Worm (Caenorhabditis elegans): Measurements from ENCODE around the gene W08A12.3.

- TF ChIP-seq hlh-15 (tag; optimal IDR thresholded peaks at IDR 0.05) (no peak), ceh-9 (tag; optimal IDR thresholded peaks at IDR 0.05) (no peak), pag-3 (tag; optimal IDR thresholded peaks at IDR 0.05; ENCODE audit: borderline replicate concordance) (no peak), gmeb-2 (tag; optimal IDR thresholded peaks at IDR 0.05) (no peak), sox-4 (tag; optimal IDR thresholded peaks at IDR 0.05) (no peak), lin-11 (tag; optimal IDR thresholded peaks at IDR 0.05) (no peak), ama-1 (optimal IDR thresholded peaks at IDR 0.05) (no peak), pha-4 (tag; optimal IDR thresholded peaks at IDR 0.05) (no peak)
These were observed 45.6 kb upstream of the W08A12.3 start, which contains the start of gene srx-41 for ce11 chrV:3637086-3637485.
